Worm (Caenorhabditis elegans) whole organism, L2 larva: Measurements from ENCODE around the gene nhr-236.

Source experiments
- C34F6.9 ChIP-seq: fragments of 150-350 bp; optimal IDR thresholded peaks from 2 replicates; lab custom pipeline; 2014; ENCODE audit warnings: missing biosample characterization, missing genetic modification characterization
- F13H6.1 ChIP-seq: sonication (generic microtip); optimal IDR thresholded peaks from 2 replicates; lab custom pipeline; 2016; ENCODE audit warnings: missing genetic modification characterization, missing compliant biosample characterization
- Y55F3AM.14 ChIP-seq: fragments of 200-800 bp; sonication (Bioruptor generic); optimal IDR thresholded peaks from 2 replicates; lab custom pipeline; 2018; ENCODE audit warnings: mild to moderate bottlenecking, missing genetic modification characterization, missing compliant biosample characterization
- ZK546.5 ChIP-seq: sonication (generic microtip); optimal IDR thresholded peaks from 2 replicates; lab custom pipeline; 2017; ENCODE audit warnings: missing biosample characterization, missing genetic modification characterization
- alr-1 ChIP-seq: fragments of 150-350 bp; optimal IDR thresholded peaks from 2 replicates; lab custom pipeline; 2014; ENCODE audit warnings: missing biosample characterization, missing genetic modification characterization
- aly-2 ChIP-seq: fragments of 150-350 bp; optimal IDR thresholded peaks from 2 replicates; lab custom pipeline; 2014; ENCODE audit warnings: missing biosample characterization, missing genetic modification characterization
- ama-1 ChIP-seq: fragments of 150-350 bp; optimal IDR thresholded peaks from 2 replicates; lab custom pipeline; 2018; ENCODE audit warnings: inconsistent platforms
- blmp-1 ChIP-seq: sonication (generic microtip); optimal IDR thresholded peaks from 2 replicates; lab custom pipeline; 2017; ENCODE audit warnings: missing genetic modification characterization, mild to moderate bottlenecking, missing compliant biosample characterization, antibody characterized with exemption, moderate library complexity; ENCODE audit not compliant: insufficient read depth
- ceh-16 ChIP-seq: fragments of 150-350 bp; optimal IDR thresholded peaks from 2 replicates; lab custom pipeline; 2014; ENCODE audit warnings: missing biosample characterization, missing genetic modification characterization
- crh-2 ChIP-seq: sonication (generic microtip); optimal IDR thresholded peaks from 2 replicates; lab custom pipeline; 2017; ENCODE audit warnings: missing biosample characterization, missing genetic modification characterization
- dmd-4 ChIP-seq: sonication (generic microtip); optimal IDR thresholded peaks from 2 replicates; lab custom pipeline; 2017; ENCODE audit warnings: missing biosample characterization, missing genetic modification characterization
- egl-27 ChIP-seq: sonication (generic microtip); optimal IDR thresholded peaks from 3 replicates; lab custom pipeline; 2017; ENCODE audit warnings: missing biosample characterization, missing genetic modification reagents, missing genetic modification characterization
- elt-1 ChIP-seq: fragments of 150-350 bp; optimal IDR thresholded peaks from 2 replicates; lab custom pipeline; 2014; ENCODE audit warnings: missing biosample characterization, missing genetic modification characterization
- fos-1 ChIP-seq: fragments of 150-350 bp; optimal IDR thresholded peaks from 2 replicates; lab custom pipeline; 2014; ENCODE audit warnings: missing biosample characterization, missing genetic modification characterization
- gmeb-1 ChIP-seq: fragments of 150-350 bp; optimal IDR thresholded peaks from 2 replicates; lab custom pipeline; 2014; ENCODE audit warnings: missing biosample characterization, missing genetic modification characterization
- lin-13 ChIP-seq: fragments of 150-350 bp; optimal IDR thresholded peaks from 2 replicates; lab custom pipeline; 2014; ENCODE audit warnings: missing biosample characterization, missing genetic modification reagents, missing genetic modification characterization
- lin-39 ChIP-seq: fragments of 150-350 bp; optimal IDR thresholded peaks from 2 replicates; lab custom pipeline; 2014; ENCODE audit warnings: missing biosample characterization, missing genetic modification reagents, missing genetic modification characterization
- lsy-2 ChIP-seq, 2 experiments: fragments of 150-350 bp in 1 of 2; sonication (generic microtip) in 1 of 2; optimal IDR thresholded peaks; 2 replicates each; lab custom pipeline; 2014 to 2017; ENCODE audit warnings: missing biosample characterization in 2 of 2, missing genetic modification characterization in 2 of 2
- mab-5 ChIP-seq: fragments of 150-350 bp; optimal IDR thresholded peaks from 2 replicates; lab custom pipeline; 2014; ENCODE audit warnings: missing biosample characterization, missing genetic modification characterization
- mbf-1 ChIP-seq: sonication (generic microtip); optimal IDR thresholded peaks from 2 replicates; lab custom pipeline; 2017; ENCODE audit warnings: missing biosample characterization, missing genetic modification characterization
- nhr-12 ChIP-seq: fragments of 150-350 bp; optimal IDR thresholded peaks from 2 replicates; lab custom pipeline; 2014; ENCODE audit warnings: missing biosample characterization, missing genetic modification characterization
- nhr-129 ChIP-seq: fragments of 150-350 bp; optimal IDR thresholded peaks from 2 replicates; lab custom pipeline; 2014; ENCODE audit warnings: missing biosample characterization, missing genetic modification characterization
- nhr-21 ChIP-seq: fragments of 150-350 bp; optimal IDR thresholded peaks from 2 replicates; lab custom pipeline; 2014; ENCODE audit warnings: missing biosample characterization, missing genetic modification characterization
- nhr-237 ChIP-seq: fragments of 150-350 bp; optimal IDR thresholded peaks from 2 replicates; lab custom pipeline; 2014; ENCODE audit warnings: missing biosample characterization, missing genetic modification characterization
- nhr-25 ChIP-seq: fragments of 150-350 bp; sonication (generic microtip); optimal IDR thresholded peaks from 3 replicates; lab custom pipeline; 2014; ENCODE audit warnings: missing biosample characterization, missing genetic modification characterization
- nhr-6 ChIP-seq: fragments of 150-350 bp; optimal IDR thresholded peaks from 2 replicates; lab custom pipeline; 2014; ENCODE audit warnings: missing biosample characterization, missing genetic modification characterization
- nhr-77 ChIP-seq: fragments of 150-350 bp; optimal IDR thresholded peaks from 2 replicates; lab custom pipeline; 2014; ENCODE audit warnings: missing biosample characterization, missing genetic modification characterization
- peb-1 ChIP-seq: fragments of 150-350 bp; optimal IDR thresholded peaks from 2 replicates; lab custom pipeline; 2014; ENCODE audit warnings: missing biosample characterization, missing genetic modification characterization
- sem-4 ChIP-seq: fragments of 150-350 bp; optimal IDR thresholded peaks from 2 replicates; lab custom pipeline; 2014; ENCODE audit warnings: missing biosample characterization, missing genetic modification reagents, missing genetic modification characterization
- skn-1 ChIP-seq: sonication (generic microtip); optimal IDR thresholded peaks from 2 replicates; lab custom pipeline; 2017; ENCODE audit warnings: missing biosample characterization, missing genetic modification characterization
- sma-3 ChIP-seq: sonication (generic microtip); optimal IDR thresholded peaks from 2 replicates; lab custom pipeline; 2016; ENCODE audit warnings: missing genetic modification reagents, missing genetic modification characterization, missing compliant biosample characterization
- sma-9 ChIP-seq, 2 experiments: fragments of 150-350 bp in 1 of 2; sonication (generic microtip) in 1 of 2; optimal IDR thresholded peaks; 2 replicates each; lab custom pipeline; 2014 to 2016; ENCODE audit warnings: missing genetic modification characterization in 2 of 2, mild to moderate bottlenecking in 1 of 2, missing biosample characterization in 1 of 2, missing compliant biosample characterization in 1 of 2, missing genetic modification reagents in 1 of 2, moderate library complexity in 1 of 2
- snpc-4 ChIP-seq: fragments of 150-350 bp; optimal IDR thresholded peaks from 2 replicates; lab custom pipeline; 2014; ENCODE audit warnings: missing biosample characterization, missing genetic modification characterization
- unc-39 ChIP-seq: fragments of 150-350 bp; optimal IDR thresholded peaks from 2 replicates; lab custom pipeline; 2014; ENCODE audit warnings: missing biosample characterization, missing genetic modification characterization
- unc-55 ChIP-seq: fragments of 150-350 bp; sonication (generic microtip); optimal IDR thresholded peaks from 3 replicates; lab custom pipeline; 2014; ENCODE audit warnings: missing biosample characterization, missing genetic modification reagents, missing genetic modification characterization
- unc-62 ChIP-seq: fragments of 150-350 bp; optimal IDR thresholded peaks from 2 replicates; lab custom pipeline; 2014; ENCODE audit warnings: missing biosample characterization, missing genetic modification reagents, missing genetic modification characterization
- zag-1 ChIP-seq: fragments of 150-350 bp; optimal IDR thresholded peaks from 2 replicates; lab custom pipeline; 2014; ENCODE audit warnings: missing biosample characterization, missing genetic modification characterization
- ztf-1 ChIP-seq: fragments of 200-800 bp; sonication (Bioruptor generic); conservative IDR thresholded peaks from 2 replicates; pipeline ENCODE4 v1.3.6; 2022; ENCODE audit warnings: missing genetic modification characterization, missing compliant biosample characterization
- ztf-4 ChIP-seq: fragments of 150-350 bp; optimal IDR thresholded peaks from 2 replicates; lab custom pipeline; 2014; ENCODE audit warnings: missing biosample characterization, missing genetic modification characterization

The nhr-236 gene

ce11 chrIV:2334012-2334411 is 4.6 kb upstream of the nhr-236 start:
- TF ChIP-seq nhr-6 (tag; lab: Kevin White, UChicago) (no peak), lsy-2 (tag; optimal IDR thresholded peaks at IDR 0.05; lab: Kevin White, UChicago) (peak in 1 of 2 experiments; percentile 62)

ce11 chrIV:2327317-2327716 is 2.1 kb downstream of the nhr-236 start:
- no peak for TF ChIP-seq nhr-25 (tag; lab: Kevin White, UChicago)
- TF ChIP-seq sma-3, result no peak
- no peak for TF ChIP-seq Y55F3AM.14 (GFP tag; lab: Kevin White, UChicago)
- TF ChIP-seq nhr-237 (tag; lab: Kevin White, UChicago), result no peak
- TF ChIP-seq ceh-16 (tag; lab: Kevin White, UChicago), result no peak
- no peak for TF ChIP-seq lsy-2 (tag; optimal IDR thresholded peaks at IDR 0.05; lab: Kevin White, UChicago)
- TF ChIP-seq nhr-12 (tag; lab: Kevin White, UChicago), result no peak
- no peak for TF ChIP-seq ama-1 (lab: Kevin White, UChicago)
- TF ChIP-seq lin-39, result no peak
- no peak for TF ChIP-seq mab-5
- TF ChIP-seq aly-2, result no peak

- peak; percentile 11 for TF ChIP-seq nhr-25 (tag; lab: Kevin White, UChicago)
- TF ChIP-seq blmp-1 (tag; lab: Kevin White, UChicago), result peak; percentile 60
- TF ChIP-seq peb-1 (tag; lab: Kevin White, UChicago), result no peak
These were observed 6.4 kb downstream of the nhr-236 start, which contains the start of gene nsy-4 for ce11 chrIV:2322998-2323397. TSS of gene nsy-4 (plus strand) at chrIV:2323271.

ce11 chrIV:2321546-2321945 is 7.9 kb downstream of the nhr-236 start:
- TF ChIP-seq snpc-4 (tag; lab: Kevin White, UChicago) (no peak), alr-1 (tag; lab: Kevin White, UChicago) (no peak), peb-1 (tag; lab: Kevin White, UChicago) (no peak), ceh-16 (tag; lab: Kevin White, UChicago) (peak; percentile 64)
- TF ChIP-seq, all 48 proteins: peak for 1

- no peak for TF ChIP-seq mbf-1 (tag; lab: Kevin White, UChicago)
- no peak for TF ChIP-seq egl-27 (tag; lab: Kevin White, UChicago)
- no peak for TF ChIP-seq nhr-77
- no peak for TF ChIP-seq dmd-4
- TF ChIP-seq lin-39, result no peak
- TF ChIP-seq ztf-4 (tag; lab: Kevin White, UChicago), result no peak
- TF ChIP-seq unc-55, result no peak
- TF ChIP-seq F13H6.1, result no peak
- TF ChIP-seq aly-2, result no peak
- no peak for TF ChIP-seq unc-39 (tag; lab: Kevin White, UChicago)
- TF ChIP-seq nhr-237 (tag; lab: Kevin White, UChicago), result no peak
- TF ChIP-seq sma-9 (GFP tag; optimal IDR thresholded peaks at IDR 0.05; lab: Kevin White, UChicago), result no peak
- no peak for TF ChIP-seq sma-9 (tag; optimal IDR thresholded peaks at IDR 0.05; lab: Kevin White, UChicago)
- no peak for TF ChIP-seq nhr-129 (tag; lab: Kevin White, UChicago)
- TF ChIP-seq elt-1 (tag; lab: Kevin White, UChicago), result no peak
- no peak for TF ChIP-seq C34F6.9
- TF ChIP-seq peb-1 (tag; lab: Kevin White, UChicago), result no peak
- no peak for TF ChIP-seq ztf-1 (GFP tag; lab: Robert Waterston, UW)
- TF ChIP-seq gmeb-1 (tag; lab: Kevin White, UChicago), result no peak
- TF ChIP-seq, all 48 proteins: peak for 0
These were observed 9.4 kb downstream of the nhr-236 start for ce11 chrIV:2320009-2320408.

ce11 chrIV:2316796-2317195 is 12.6 kb downstream of the nhr-236 start:
- TF ChIP-seq gmeb-1 (tag; lab: Kevin White, UChicago) (peak; percentile 63), unc-55 (peak; percentile 57), lin-13 (GFP tag; lab: Kevin White, UChicago) (peak; percentile 34), nhr-25 (tag; lab: Kevin White, UChicago) (no peak), Y55F3AM.14 (GFP tag; lab: Kevin White, UChicago) (no peak), unc-62 (GFP tag; lab: Kevin White, UChicago) (no peak), nhr-77 (no peak), fos-1 (peak; percentile 76), sma-3 (peak; percentile 4), F13H6.1 (peak; percentile 18), ceh-16 (tag; lab: Kevin White, UChicago) (peak; percentile 34), sem-4 (tag; lab: Kevin White, UChicago) (peak; percentile 11), zag-1 (peak; percentile 8), C34F6.9 (peak; percentile 49), ztf-4 (tag; lab: Kevin White, UChicago) (no peak), skn-1 (tag; lab: Kevin White, UChicago) (no peak), crh-2 (peak; percentile 84), nhr-21 (no peak), ztf-1 (GFP tag; lab: Robert Waterston, UW) (no peak), nhr-6 (tag; lab: Kevin White, UChicago) (no peak), nhr-129 (tag; lab: Kevin White, UChicago) (peak; percentile 55), ZK546.5 (no peak), lsy-2 (tag; optimal IDR thresholded peaks at IDR 0.05; lab: Kevin White, UChicago) (peak in 1 of 2 experiments; percentile 63)
